Fruit fly (Drosophila melanogaster) whole organism, embryonic: Measurements from ENCODE around the gene heph.

Experiments used
- Awh ChIP-seq: fragments of 200-800 bp; sonication (Bioruptor generic); IDR thresholded peaks from 2 replicates; pipeline ENCODE4, ENCODE4 v1.3.6; 2022; ENCODE audit warnings: missing biosample characterization, missing genetic modification characterization
- CG10366 ChIP-seq: fragments of 200-800 bp; sonication (Bioruptor generic); IDR thresholded peaks from 2 replicates; pipeline ENCODE4 v1.3.6; 2022; ENCODE audit warnings: missing biosample characterization, missing genetic modification characterization
- CG11398 ChIP-seq: fragments of 200-800 bp; sonication (Bioruptor generic); optimal IDR thresholded peaks from 2 replicates; lab custom pipeline; 2016; ENCODE audit warnings: missing biosample characterization, missing genetic modification characterization
- CG12155 ChIP-seq: fragments of 200-800 bp; sonication (Bioruptor generic); optimal IDR thresholded peaks from 3 replicates; lab custom pipeline; 2016; ENCODE audit warnings: missing biosample characterization, missing genetic modification characterization
- CG12236 ChIP-seq: fragments of 200-800 bp; sonication (Bioruptor generic); optimal IDR thresholded peaks from 2 replicates; lab custom pipeline; 2016; ENCODE audit warnings: missing biosample characterization, missing genetic modification characterization
- CG12769 ChIP-seq: fragments of 200-800 bp; sonication (Bioruptor generic); optimal IDR thresholded peaks from 2 replicates; lab custom pipeline; 2019; ENCODE audit warnings: missing biosample characterization, mild to moderate bottlenecking, missing genetic modification characterization, moderate library complexity
- CG15269 ChIP-seq: fragments of 200-800 bp; sonication (Bioruptor generic); optimal IDR thresholded peaks from 2 replicates; lab custom pipeline; 2018; ENCODE audit warnings: missing biosample characterization, mild to moderate bottlenecking, missing genetic modification characterization, moderate library complexity
- CG16815 ChIP-seq: fragments of 200-800 bp; sonication (Bioruptor generic); optimal IDR thresholded peaks from 3 replicates; lab custom pipeline; 2017; ENCODE audit warnings: missing biosample characterization, mild to moderate bottlenecking, missing genetic modification characterization
- CG34376 ChIP-seq: fragments of 200-800 bp; sonication (Bioruptor generic); optimal IDR thresholded peaks from 2 replicates; lab custom pipeline; 2018; ENCODE audit warnings: missing biosample characterization, mild to moderate bottlenecking, missing genetic modification characterization
- CG4854 ChIP-seq: fragments of 200-800 bp; sonication (Bioruptor generic); optimal IDR thresholded peaks from 2 replicates; lab custom pipeline; 2016; ENCODE audit warnings: missing biosample characterization, missing genetic modification characterization, inconsistent platforms
- CG5180 ChIP-seq: fragments of 200-800 bp; sonication (Bioruptor generic); optimal IDR thresholded peaks from 3 replicates; lab custom pipeline; 2017; ENCODE audit warnings: missing biosample characterization, missing genetic modification characterization, mild to moderate bottlenecking, moderate library complexity, missing genetic modification reagents
- CG6175 ChIP-seq: fragments of 200-800 bp; sonication (Bioruptor generic); IDR thresholded peaks from 3 replicates; pipeline ENCODE4 v1.3.6; 2022; ENCODE audit warnings: missing biosample characterization, missing genetic modification characterization
- CG6689 ChIP-seq: fragments of 200-800 bp; sonication (Bioruptor generic); IDR thresholded peaks from 2 replicates; pipeline ENCODE4 v1.3.6; 2022; ENCODE audit warnings: missing biosample characterization, missing genetic modification characterization
- CG6854 ChIP-seq: fragments of 200-800 bp; sonication (Bioruptor generic); optimal IDR thresholded peaks from 3 replicates; lab custom pipeline; 2017; ENCODE audit warnings: missing biosample characterization, mild to moderate bottlenecking, missing genetic modification characterization
- CG7271 ChIP-seq: fragments of 200-800 bp; sonication (Bioruptor generic); optimal IDR thresholded peaks from 2 replicates; lab custom pipeline; 2018; ENCODE audit warnings: missing biosample characterization, mild to moderate bottlenecking, missing genetic modification characterization, moderate library complexity
- CG7556 ChIP-seq: fragments of 200-800 bp; sonication (Bioruptor generic); optimal IDR thresholded peaks from 2 replicates; lab custom pipeline; 2017; ENCODE audit warnings: missing biosample characterization, mild to moderate bottlenecking, missing genetic modification characterization
- CG8924 ChIP-seq: fragments of 200-800 bp; optimal IDR thresholded peaks from 3 replicates; lab custom pipeline; 2019; ENCODE audit warnings: missing biosample characterization, mild to moderate bottlenecking, missing genetic modification characterization, moderate library complexity
- CG9437 ChIP-seq: fragments of 200-800 bp; sonication (Bioruptor generic); optimal IDR thresholded peaks from 2 replicates; lab custom pipeline; 2018; ENCODE audit warnings: missing biosample characterization, mild to moderate bottlenecking, missing genetic modification characterization
- CG9932 ChIP-seq: fragments of 200-800 bp; sonication (Bioruptor generic); IDR thresholded peaks from 2 replicates; pipeline ENCODE4 v1.3.6; 2022; ENCODE audit warnings: missing biosample characterization, missing genetic modification characterization
- CkIIα-i1 ChIP-seq: fragments of 200-800 bp; sonication (Bioruptor generic); IDR thresholded peaks from 2 replicates; pipeline ENCODE4 v1.3.6; 2022; ENCODE audit warnings: missing biosample characterization, missing genetic modification characterization
- Dfd ChIP-seq, 2 experiments: fragments of >200 bp; optimal IDR thresholded peaks; 2 replicates each; lab custom pipeline; 2017; ENCODE audit warnings: missing biosample characterization in 2 of 2, missing genetic modification characterization in 2 of 2
- Eip74EF ChIP-seq, 2 experiments: fragments of 200-800 bp in 1 of 2; fragments of >200 bp in 1 of 2; sonication (Bioruptor generic) in 1 of 2; optimal IDR thresholded peaks; 2 replicates each; lab custom pipeline; 2017 to 2019; ENCODE audit warnings: missing biosample characterization in 2 of 2, missing genetic modification characterization in 2 of 2, mild to moderate bottlenecking in 1 of 2, moderate library complexity in 1 of 2
- Hr3 ChIP-seq: fragments of 200-800 bp; sonication (Bioruptor generic); optimal IDR thresholded peaks from 3 replicates; lab custom pipeline; 2016; ENCODE audit warnings: missing biosample characterization, missing genetic modification characterization
- MBD-R2 ChIP-seq: fragments of 200-800 bp; sonication (Bioruptor generic); IDR thresholded peaks from 2 replicates; pipeline ENCODE4 v1.3.6; 2022; ENCODE audit warnings: missing biosample characterization, missing genetic modification characterization
- PHDP ChIP-seq: fragments of 200-800 bp; sonication (Bioruptor generic); optimal IDR thresholded peaks from 3 replicates; lab custom pipeline; 2018; ENCODE audit warnings: missing biosample characterization, mild to moderate bottlenecking, missing genetic modification characterization, moderate library complexity
- Ravus ChIP-seq: fragments of 200-800 bp; sonication (Bioruptor generic); IDR thresholded peaks from 2 replicates; pipeline ENCODE4 v1.3.6; 2022; ENCODE audit warnings: missing biosample characterization, missing genetic modification characterization
- Tbp ChIP-seq: fragments of >200 bp; optimal IDR thresholded peaks from 2 replicates; lab custom pipeline; 2018; ENCODE audit warnings: missing biosample characterization, missing genetic modification characterization
- abd-A ChIP-seq: fragments of 200-800 bp; sonication (Bioruptor generic); optimal IDR thresholded peaks from 3 replicates; lab custom pipeline; 2019; ENCODE audit warnings: missing biosample characterization, mild to moderate bottlenecking, missing genetic modification characterization, moderate library complexity
- bcd ChIP-seq: fragments of 200-800 bp; sonication (Bioruptor generic); optimal IDR thresholded peaks from 2 replicates; lab custom pipeline; 2017; ENCODE audit warnings: missing biosample characterization, mild to moderate bottlenecking, missing genetic modification characterization
- bigmax ChIP-seq: fragments of 200-800 bp; sonication (Bioruptor generic); optimal IDR thresholded peaks from 2 replicates; lab custom pipeline; 2018; ENCODE audit warnings: missing biosample characterization, mild to moderate bottlenecking, missing genetic modification characterization
- bsh ChIP-seq, 2 experiments: fragments of 200-800 bp; sonication (Bioruptor generic); optimal IDR thresholded peaks; 2 replicates each; lab custom pipeline; 2017 to 2018; ENCODE audit warnings: mild to moderate bottlenecking in 2 of 2, missing biosample characterization in 2 of 2, missing genetic modification characterization in 2 of 2, moderate library complexity in 1 of 2
- caup ChIP-seq: fragments of 200-800 bp; sonication (Bioruptor generic); optimal IDR thresholded peaks from 3 replicates; lab custom pipeline; 2017; ENCODE audit warnings: missing biosample characterization, mild to moderate bottlenecking, missing genetic modification characterization, moderate library complexity; ENCODE audit not compliant: severe bottlenecking
- crp ChIP-seq, 2 experiments: fragments of 200-800 bp; sonication (Bioruptor generic); optimal IDR thresholded peaks; 2 replicates in 1 of 2; 3 replicates in 1 of 2; lab custom pipeline; 2017; ENCODE audit warnings: missing biosample characterization in 2 of 2, missing genetic modification characterization in 2 of 2, mild to moderate bottlenecking in 1 of 2, moderate library complexity in 1 of 2
- dpn ChIP-seq, 2 experiments: fragments of 200-800 bp; sonication (Bioruptor generic); optimal IDR thresholded peaks; 3 replicates each; lab custom pipeline; 2016; ENCODE audit warnings: missing biosample characterization in 2 of 2, missing genetic modification characterization in 2 of 2
- ems ChIP-seq: fragments of 200-800 bp; sonication (Bioruptor generic); optimal IDR thresholded peaks from 3 replicates; lab custom pipeline; 2016; ENCODE audit warnings: missing biosample characterization, missing genetic modification characterization
- en ChIP-seq: fragments of 200-800 bp; sonication (Bioruptor generic); optimal IDR thresholded peaks from 2 replicates; lab custom pipeline; 2016; ENCODE audit warnings: missing biosample characterization, missing genetic modification characterization
- ewg ChIP-seq: fragments of 200-800 bp; sonication (Bioruptor generic); optimal IDR thresholded peaks from 3 replicates; lab custom pipeline; 2017; ENCODE audit warnings: mild to moderate bottlenecking, missing biosample characterization, missing genetic modification reagents, missing genetic modification characterization
- eyg ChIP-seq: fragments of 200-800 bp; sonication (Bioruptor generic); optimal IDR thresholded peaks from 3 replicates; lab custom pipeline; 2016; ENCODE audit warnings: missing biosample characterization, missing genetic modification characterization
- fu2 ChIP-seq: fragments of 200-800 bp; sonication (Bioruptor generic); optimal IDR thresholded peaks from 2 replicates; lab custom pipeline; 2016; ENCODE audit warnings: missing biosample characterization, missing genetic modification characterization
- gro ChIP-seq: fragments of 200-800 bp; sonication (Bioruptor generic); optimal IDR thresholded peaks from 2 replicates; lab custom pipeline; 2016; ENCODE audit warnings: missing biosample characterization, missing genetic modification characterization
- maf-S ChIP-seq: fragments of 200-800 bp; sonication (Bioruptor generic); optimal IDR thresholded peaks from 2 replicates; lab custom pipeline; 2016; ENCODE audit warnings: missing biosample characterization, missing genetic modification characterization
- otp ChIP-seq: fragments of 200-800 bp; sonication (Bioruptor generic); IDR thresholded peaks from 3 replicates; pipeline ENCODE4, ENCODE4 v1.3.6; 2022; ENCODE audit warnings: missing biosample characterization, missing genetic modification characterization
- p53 ChIP-seq: fragments of 200-800 bp; sonication (Bioruptor generic); optimal IDR thresholded peaks from 2 replicates; lab custom pipeline; 2016; ENCODE audit warnings: missing biosample characterization, missing genetic modification characterization
- pan ChIP-seq, 4 experiments: fragments of >200 bp in 3 of 4; fragments of 200-800 bp in 1 of 4; sonication (Bioruptor generic) in 1 of 4; optimal IDR thresholded peaks in 3 of 4; IDR thresholded peaks in 1 of 4; 2 replicates each; pipeline versions ENCODE4 v1.3.6 to Lab custom; 2017 to 2022; ENCODE audit warnings: missing biosample characterization in 2 of 4, missing genetic modification characterization in 2 of 4, mixed read lengths in 1 of 4
- pros ChIP-seq: fragments of 200-800 bp; sonication (Bioruptor generic); optimal IDR thresholded peaks from 3 replicates; lab custom pipeline; 2019; ENCODE audit warnings: missing biosample characterization, mild to moderate bottlenecking, missing genetic modification characterization, moderate library complexity
- ro ChIP-seq: fragments of 200-800 bp; sonication (Bioruptor generic); IDR thresholded peaks from 2 replicates; pipeline ENCODE4 v1.3.6; 2022; ENCODE audit warnings: missing biosample characterization, missing genetic modification characterization
- schlank ChIP-seq: fragments of 200-800 bp; sonication (Bioruptor generic); optimal IDR thresholded peaks from 2 replicates; lab custom pipeline; 2018; ENCODE audit warnings: missing biosample characterization, mild to moderate bottlenecking, missing genetic modification characterization
- twi ChIP-seq: fragments of 200-800 bp; optimal IDR thresholded peaks from 2 replicates; lab custom pipeline; 2019; ENCODE audit warnings: missing biosample characterization, mild to moderate bottlenecking, missing genetic modification characterization, moderate library complexity
- tx ChIP-seq: fragments of 200-800 bp; sonication (Bioruptor generic); optimal IDR thresholded peaks from 2 replicates; lab custom pipeline; 2016; ENCODE audit warnings: missing biosample characterization, missing genetic modification characterization
- unpg ChIP-seq: fragments of 200-800 bp; sonication (Bioruptor generic); optimal IDR thresholded peaks from 3 replicates; lab custom pipeline; 2018; ENCODE audit warnings: missing biosample characterization, mild to moderate bottlenecking, missing genetic modification characterization, moderate library complexity
- yki ChIP-seq: fragments of >200 bp; optimal IDR thresholded peaks from 3 replicates; lab custom pipeline; 2018

Gene heph

dm6 chr3R:31805228-31805738, 210.0 kb downstream of the heph start, which contains the start of the genes CG42233 and CG1971 (continued):
- no peak for TF ChIP-seq bcd (GFP tag; lab: Kevin White, UChicago)
- TF ChIP-seq CG12155 (GFP tag; lab: Kevin White, UChicago) = peak; percentile 4
- TF ChIP-seq PHDP (tag; lab: Kevin White, UChicago) = no peak
- no peak for TF ChIP-seq CG7556 (GFP tag; lab: Kevin White, UChicago)
- TF ChIP-seq CG6689 (GFP tag; lab: Robert Waterston, UW) = no peak
- TF ChIP-seq p53 (GFP tag; lab: Kevin White, UChicago) = no peak
- TF ChIP-seq bigmax (GFP tag; lab: Kevin White, UChicago) = no peak
- TF ChIP-seq CG12769 (tag; lab: Kevin White, UChicago) = no peak
- TF ChIP-seq pros (GFP tag; lab: Kevin White, UChicago) = no peak
- TF ChIP-seq eyg (GFP tag; lab: Kevin White, UChicago) = no peak
- TF ChIP-seq maf-S = no peak
- peak; percentile 5 for TF ChIP-seq Hr3 (GFP tag; lab: Kevin White, UChicago)
- TF ChIP-seq caup (GFP tag; lab: Kevin White, UChicago) = no peak
- TF ChIP-seq unpg = no peak
- no peak for TF ChIP-seq bsh (GFP tag; optimal IDR thresholded peaks at IDR 0.05; lab: Kevin White, UChicago)
- TF ChIP-seq abd-A (tag; lab: Kevin White, UChicago) = no peak
- no peak for TF ChIP-seq CG4854 (GFP tag; lab: Kevin White, UChicago)
- TF ChIP-seq schlank = no peak
- TF ChIP-seq CG15269 = no peak
- TF ChIP-seq yki (lab: Kevin White, UChicago) = no peak
- peak; percentile 20 to 85 for TF ChIP-seq crp (GFP tag; optimal IDR thresholded peaks at IDR 0.05; lab: Kevin White, UChicago)
- TF ChIP-seq CG11398 = no peak
- TF ChIP-seq MBD-R2 (GFP tag; lab: Robert Waterston, UW) = peak; percentile 48
- TF ChIP-seq otp = no peak
- no peak for TF ChIP-seq CkIIα-i1 (GFP tag; lab: Robert Waterston, UW)
- no peak for TF ChIP-seq Dfd (GFP tag; optimal IDR thresholded peaks at IDR 0.05; lab: Kevin White, UChicago)
- no peak for TF ChIP-seq pan (optimal IDR thresholded peaks at IDR 0.05; lab: Kevin White, UChicago)
- peak in 1 of 2 experiments; percentile 44 for TF ChIP-seq pan (GFP tag; optimal IDR thresholded peaks at IDR 0.05 in 1 of 2, IDR thresholded peaks at IDR 0.05 in 1 of 2)
- TF ChIP-seq CG8924 (tag; lab: Kevin White, UChicago) = no peak
- no peak for TF ChIP-seq dpn (GFP tag; optimal IDR thresholded peaks at IDR 0.05; lab: Kevin White, UChicago)
- TF ChIP-seq CG9932 (GFP tag; lab: Robert Waterston, UW) = 0 out of 2 replicates have a peak, but pooled peaks have one; percentile 31
- no peak for TF ChIP-seq CG6854 (GFP tag; lab: Kevin White, UChicago)
- TF ChIP-seq en (GFP tag; lab: Kevin White, UChicago) = no peak
- TF ChIP-seq CG16815 (GFP tag; lab: Kevin White, UChicago) = no peak
- no peak for TF ChIP-seq ewg (GFP tag; lab: Kevin White, UChicago)
- no peak for TF ChIP-seq ro (GFP tag; lab: Robert Waterston, UW)
- TF ChIP-seq Eip74EF (GFP tag; optimal IDR thresholded peaks at IDR 0.05; lab: Kevin White, UChicago) = no peak
- TF ChIP-seq Ravus (GFP tag; lab: Robert Waterston, UW) = no peak
- no peak for TF ChIP-seq CG6175
- no peak for TF ChIP-seq Awh (GFP tag; lab: Robert Waterston, UW)
- TF ChIP-seq ems (GFP tag; lab: Kevin White, UChicago) = no peak
- no peak for TF ChIP-seq CG34376
- TF ChIP-seq gro = no peak
- peak; percentile 5 for TF ChIP-seq tx (GFP tag; lab: Kevin White, UChicago)
- no peak for TF ChIP-seq twi (tag; lab: Kevin White, UChicago)
- TF ChIP-seq Tbp = no peak
- TF ChIP-seq CG7271 (tag; lab: Kevin White, UChicago) = no peak
- peak; percentile 11 for TF ChIP-seq fu2
- TF ChIP-seq CG9437 (GFP tag; lab: Kevin White, UChicago) = no peak
- TF ChIP-seq CG10366 = no peak
- TF ChIP-seq CG5180 (GFP tag; lab: Kevin White, UChicago) = no peak
- TF ChIP-seq CG12236 (GFP tag; lab: Kevin White, UChicago) = no peak
